Fruit fly (Drosophila melanogaster): Measurements from ENCODE around the gene CG8086.
A peak's percentile ranks its signal among the peaks of the same experiment; 100 is the strongest.

DNA sequence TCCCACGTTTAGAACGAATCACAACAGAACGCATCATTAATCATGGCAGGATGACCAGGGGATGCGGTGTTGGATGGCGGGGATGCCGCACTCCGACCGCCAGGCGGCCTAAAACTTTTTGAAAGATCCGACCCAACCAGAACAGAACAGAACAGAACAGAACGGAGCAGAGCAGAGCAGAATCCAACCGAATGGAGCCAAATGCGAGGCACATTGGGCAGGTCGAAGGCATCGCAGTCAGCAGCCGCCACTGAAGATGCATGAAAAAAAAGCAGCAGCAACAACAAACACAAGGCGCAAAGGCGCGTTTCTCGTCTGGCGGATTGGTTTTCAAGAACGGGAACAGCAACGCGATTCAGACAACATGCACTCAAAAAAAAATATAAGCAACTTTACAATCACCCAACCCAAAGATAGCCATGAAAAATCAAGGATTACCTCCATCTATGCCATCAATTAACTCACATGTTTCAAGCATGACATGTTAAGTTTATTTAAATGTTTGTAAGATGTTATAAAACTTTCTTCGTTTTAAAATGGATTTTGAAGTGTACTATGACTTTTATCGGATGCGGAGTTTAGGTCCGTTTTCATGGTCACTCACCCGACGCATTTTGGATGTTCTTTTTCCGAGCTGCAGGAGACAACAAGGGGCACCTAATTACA is 22.2 kb upstream of the CG8086 start:
- TF ChIP-seq fd96Ca (GFP tag; IDR thresholded peaks at IDR 0.05) = peak; percentile 85
- peak; percentile 82 for TF ChIP-seq CG13204 (GFP tag; optimal IDR thresholded peaks at IDR 0.05)
- TF ChIP-seq CG8301 (tag; optimal IDR thresholded peaks at IDR 0.05) = peak; percentile 91
- TF ChIP-seq Ets98B (GFP tag; IDR thresholded peaks at IDR 0.05) = peak; percentile 77
- peak; percentile 93 for TF ChIP-seq CG34367 (tag; optimal IDR thresholded peaks at IDR 0.05)
- peak; percentile 86 for TF ChIP-seq CG4496 (GFP tag; IDR thresholded peaks at IDR 0.05)
- peak; percentile 93 for TF ChIP-seq CG8159 (tag; optimal IDR thresholded peaks at IDR 0.05)
- peak; percentile 92 for TF ChIP-seq Snoo (tag; optimal IDR thresholded peaks at IDR 0.05)
- peak; percentile 72 for TF ChIP-seq EcR (GFP tag; optimal IDR thresholded peaks at IDR 0.05)
- TF ChIP-seq CG17806 (tag; optimal IDR thresholded peaks at IDR 0.05) = peak; percentile 94
- TF ChIP-seq CG14655 (GFP tag; optimal IDR thresholded peaks at IDR 0.05) = peak; percentile 94
- peak; percentile 77; the same call in 1 of the 2 replicates for TF ChIP-seq CG12605 (GFP tag; IDR thresholded peaks at IDR 0.05)
- TF ChIP-seq D1 (tag; optimal IDR thresholded peaks at IDR 0.05) = peak; percentile 66
